Worm (Caenorhabditis elegans): ENCODE results near the gene nhr-16.

- TF ChIP-seq tbx-37 (GFP tag; conservative IDR thresholded peaks at IDR 0.05): no peak
- no peak for TF ChIP-seq ama-1 (optimal IDR thresholded peaks at IDR 0.05)
- no peak for TF ChIP-seq B0310.2 (tag; optimal IDR thresholded peaks at IDR 0.05)
- TF ChIP-seq hnd-1 (tag; optimal IDR thresholded peaks at IDR 0.05): no peak
- TF ChIP-seq F13C5.2 (tag; optimal IDR thresholded peaks at IDR 0.05): no peak
- TF ChIP-seq tra-4 (tag; optimal IDR thresholded peaks at IDR 0.05): no peak
- no peak for TF ChIP-seq ceh-13 (GFP tag; optimal IDR thresholded peaks at IDR 0.05)
- no peak for TF ChIP-seq pes-1 (GFP tag; IDR thresholded peaks at IDR 0.05)
- no peak for TF ChIP-seq scrt-1 (GFP tag; IDR thresholded peaks at IDR 0.05)
- no peak for TF ChIP-seq ets-7 (tag; optimal IDR thresholded peaks at IDR 0.05)
Observed at ce11 chrII:4467869-4468268, 29.3 kb downstream of the nhr-16 start, which contains the start of gene W06B4.2.

All from whole organism, early embryonic.